Worm (Caenorhabditis elegans) whole organism, L4 larva: Measurements from ENCODE around the gene str-264.
A peak's percentile ranks its signal among the peaks of the same experiment; 100 is the strongest.

Experiments
- F44E2.7 ChIP-seq: fragments of 200-800 bp; sonication (Bioruptor generic); IDR thresholded peaks from 2 replicates; pipeline ENCODE4 v2.1.2; 2022; ENCODE audit warnings: missing genetic modification characterization, missing compliant biosample characterization
- Y75B8A.6 ChIP-seq: fragments of 200-800 bp; sonication (Bioruptor generic); IDR thresholded peaks from 2 replicates; pipeline ENCODE4 v1.3.6; 2022; ENCODE audit warnings: missing genetic modification reagents, missing genetic modification characterization, missing compliant biosample characterization
- arid-1 ChIP-seq: fragments of 200-800 bp; sonication (Bioruptor generic); conservative IDR thresholded peaks from 2 replicates; pipeline ENCODE4 v1.3.6; 2022; ENCODE audit warnings: missing genetic modification reagents, missing genetic modification characterization, missing compliant biosample characterization
- ceh-44 ChIP-seq: fragments of 200-800 bp; sonication (Bioruptor generic); IDR thresholded peaks from 2 replicates; pipeline ENCODE4 v1.3.6; 2022; ENCODE audit warnings: missing genetic modification reagents, missing genetic modification characterization, missing compliant biosample characterization
- ceh-82 ChIP-seq: sonication (generic microtip); optimal IDR thresholded peaks from 2 replicates; lab custom pipeline; 2017; ENCODE audit warnings: missing biosample characterization, missing genetic modification characterization
- cey-2 ChIP-seq: sonication (generic microtip); optimal IDR thresholded peaks from 3 replicates; lab custom pipeline; 2017; ENCODE audit warnings: missing genetic modification characterization, mild to moderate bottlenecking, missing compliant biosample characterization, antibody characterized with exemption, borderline replicate concordance; ENCODE audit not compliant: insufficient read depth
- daf-12 ChIP-seq: fragments of 150-350 bp; optimal IDR thresholded peaks from 2 replicates; lab custom pipeline; 2014; ENCODE audit warnings: missing biosample characterization, missing genetic modification reagents, missing genetic modification characterization
- daf-16 ChIP-seq, 3 experiments: sonication (generic microtip); optimal IDR thresholded peaks; 2 replicates each; lab custom pipeline; 2016 to 2017; ENCODE audit warnings: missing genetic modification characterization in 3 of 3, missing genetic modification reagents in 3 of 3, mild to moderate bottlenecking in 2 of 3, missing compliant biosample characterization in 2 of 3, missing biosample characterization in 1 of 3, moderate library complexity in 1 of 3
- dmd-6 ChIP-seq: fragments of 200-800 bp; sonication (Bioruptor generic); IDR thresholded peaks from 2 replicates; pipeline ENCODE4 v1.3.6; 2022; ENCODE audit warnings: missing genetic modification reagents, missing genetic modification characterization, missing compliant biosample characterization
- dve-1 ChIP-seq: sonication (generic microtip); optimal IDR thresholded peaks from 2 replicates; lab custom pipeline; 2017; ENCODE audit warnings: antibody characterized with exemption, mild to moderate bottlenecking, missing genetic modification characterization, missing compliant biosample characterization; ENCODE audit not compliant: insufficient read depth
- fos-1 ChIP-seq: fragments of 150-350 bp; optimal IDR thresholded peaks from 2 replicates; lab custom pipeline; 2014; ENCODE audit warnings: missing biosample characterization, missing genetic modification characterization
- hif-1 ChIP-seq, 2 experiments: sonication (generic microtip); optimal IDR thresholded peaks; 2 replicates each; lab custom pipeline; 2016 to 2017; ENCODE audit warnings: missing compliant biosample characterization in 2 of 2, missing genetic modification characterization in 2 of 2, missing genetic modification reagents in 2 of 2, missing genotype in 2 of 2, mild to moderate bottlenecking in 1 of 2
- hlh-11 ChIP-seq: fragments of 200-800 bp; sonication (Bioruptor generic); optimal IDR thresholded peaks from 2 replicates; lab custom pipeline; 2018; ENCODE audit warnings: mild to moderate bottlenecking, missing genetic modification characterization, missing compliant biosample characterization
- hmg-1.1 ChIP-seq: fragments of 200-800 bp; sonication (Bioruptor generic); IDR thresholded peaks from 2 replicates; pipeline ENCODE4 v1.3.6; 2022; ENCODE audit warnings: missing genetic modification reagents, missing genetic modification characterization, missing compliant biosample characterization
- jun-1 ChIP-seq: fragments of 150-350 bp; optimal IDR thresholded peaks from 2 replicates; lab custom pipeline; 2014; ENCODE audit warnings: missing biosample characterization, missing genetic modification reagents, missing genetic modification characterization
- mdl-1 ChIP-seq, 2 experiments: fragments of 150-350 bp in 1 of 2; sonication (generic microtip) in 1 of 2; optimal IDR thresholded peaks; 2 replicates each; lab custom pipeline; 2014 to 2017; ENCODE audit warnings: missing biosample characterization in 2 of 2, missing genetic modification characterization in 2 of 2
- nhr-25 ChIP-seq: sonication (generic microtip); optimal IDR thresholded peaks from 2 replicates; lab custom pipeline; 2017; ENCODE audit warnings: missing genetic modification characterization, mild to moderate bottlenecking, missing compliant biosample characterization, antibody characterized with exemption, moderate library complexity, borderline replicate concordance; ENCODE audit not compliant: insufficient read depth
- nhr-28 ChIP-seq: fragments of 150-350 bp; optimal IDR thresholded peaks from 2 replicates; lab custom pipeline; 2014; ENCODE audit warnings: missing biosample characterization, missing genetic modification characterization
- nhr-42 ChIP-seq: fragments of 200-800 bp; sonication (Bioruptor generic); IDR thresholded peaks from 2 replicates; pipeline ENCODE4 v1.3.6; 2022; ENCODE audit warnings: missing genetic modification characterization, missing compliant biosample characterization
- pha-4 ChIP-seq, 2 experiments: fragments of 150-350 bp in 1 of 2; fragments of 200-800 bp in 1 of 2; sonication (Bioruptor generic) in 1 of 2; IDR thresholded peaks in 1 of 2; optimal IDR thresholded peaks in 1 of 2; 2 replicates each; pipeline versions ENCODE4 v1.3.6 to Lab custom; 2014 to 2022; ENCODE audit warnings: missing genetic modification characterization in 2 of 2, missing genetic modification reagents in 2 of 2, missing biosample characterization in 1 of 2, missing compliant biosample characterization in 1 of 2
- php-3 ChIP-seq: fragments of 200-800 bp; sonication (Bioruptor generic); IDR thresholded peaks from 2 replicates; pipeline ENCODE4 v1.3.6; 2022; ENCODE audit warnings: missing genetic modification reagents, missing genetic modification characterization, missing compliant biosample characterization
- pqm-1 ChIP-seq: sonication (generic microtip); optimal IDR thresholded peaks from 2 replicates; lab custom pipeline; 2017; ENCODE audit warnings: missing biosample characterization, missing genetic modification characterization
- sdz-12 ChIP-seq: fragments of 200-800 bp; sonication (Bioruptor generic); optimal IDR thresholded peaks from 2 replicates; lab custom pipeline; 2018; ENCODE audit warnings: mild to moderate bottlenecking, missing genetic modification characterization, missing compliant biosample characterization
- snpc-1.2 ChIP-seq: fragments of 200-800 bp; sonication (Bioruptor generic); IDR thresholded peaks from 2 replicates; pipeline ENCODE4 v1.3.6; 2022; ENCODE audit warnings: missing genetic modification reagents, missing genetic modification characterization, missing compliant biosample characterization
- spr-3 ChIP-seq: fragments of 200-800 bp; sonication (Bioruptor generic); optimal IDR thresholded peaks from 2 replicates; lab custom pipeline; 2018; ENCODE audit warnings: mild to moderate bottlenecking, missing genetic modification characterization, missing compliant biosample characterization
- tag-97 ChIP-seq: fragments of 200-800 bp; sonication (Bioruptor generic); IDR thresholded peaks from 2 replicates; pipeline ENCODE4 v1.3.6; 2022; ENCODE audit warnings: missing genetic modification characterization, missing compliant biosample characterization
- unc-62 ChIP-seq, 3 experiments: fragments of 150-350 bp in 1 of 3; sonication (generic microtip); optimal IDR thresholded peaks in 2 of 3; peaks in 1 of 3; 1 replicate in 1 of 3; 2 replicates in 2 of 3; lab custom pipeline; 2014 to 2017; ENCODE audit warnings: missing biosample characterization in 3 of 3, missing genetic modification characterization in 3 of 3, missing genetic modification reagents in 3 of 3, missing genotype in 1 of 3
- vab-7 ChIP-seq: fragments of 200-800 bp; sonication (Bioruptor generic); IDR thresholded peaks from 2 replicates; pipeline ENCODE4 v1.3.6; 2022; ENCODE audit warnings: missing genetic modification reagents, missing genetic modification characterization, missing compliant biosample characterization
- zag-1 ChIP-seq: fragments of 150-350 bp; optimal IDR thresholded peaks from 2 replicates; lab custom pipeline; 2014; ENCODE audit warnings: missing biosample characterization, missing genetic modification characterization
- zfp-2 ChIP-seq: sonication (generic microtip); optimal IDR thresholded peaks from 2 replicates; lab custom pipeline; 2016; ENCODE audit warnings: mild to moderate bottlenecking, missing genetic modification characterization, missing compliant biosample characterization
- zip-11 ChIP-seq: fragments of 200-800 bp; sonication (Bioruptor generic); IDR thresholded peaks from 2 replicates; pipeline ENCODE4 v1.3.6; 2022; ENCODE audit warnings: missing genetic modification characterization, missing compliant biosample characterization
- ztf-11 ChIP-seq: fragments of 150-350 bp; optimal IDR thresholded peaks from 2 replicates; lab custom pipeline; 2014; ENCODE audit warnings: missing biosample characterization, missing genetic modification characterization

The str-264 gene

DNA sequence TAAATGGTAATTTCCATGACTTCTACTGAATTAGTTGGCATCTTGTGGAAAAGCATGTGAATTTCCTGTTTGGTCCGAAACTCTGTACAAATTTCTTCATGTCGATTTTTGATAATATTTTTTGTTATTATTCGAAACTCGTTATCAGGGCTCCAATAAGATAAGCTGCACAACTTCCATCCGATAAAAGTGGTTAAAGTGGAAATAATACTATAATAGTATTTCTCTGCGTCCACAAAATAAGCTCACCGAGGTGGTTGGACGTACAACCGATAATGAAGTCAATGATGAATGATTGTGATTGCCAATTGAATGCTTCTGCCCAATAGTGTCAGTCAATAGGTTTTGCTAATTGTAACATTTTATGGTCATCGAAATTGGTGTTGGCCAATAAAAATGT is 44.0 kb downstream of the str-264 start, which contains the start of gene T26H5.4 (continued):
- TF ChIP-seq ceh-44 (GFP tag; lab: Robert Waterston, UW): no peak

DNA sequence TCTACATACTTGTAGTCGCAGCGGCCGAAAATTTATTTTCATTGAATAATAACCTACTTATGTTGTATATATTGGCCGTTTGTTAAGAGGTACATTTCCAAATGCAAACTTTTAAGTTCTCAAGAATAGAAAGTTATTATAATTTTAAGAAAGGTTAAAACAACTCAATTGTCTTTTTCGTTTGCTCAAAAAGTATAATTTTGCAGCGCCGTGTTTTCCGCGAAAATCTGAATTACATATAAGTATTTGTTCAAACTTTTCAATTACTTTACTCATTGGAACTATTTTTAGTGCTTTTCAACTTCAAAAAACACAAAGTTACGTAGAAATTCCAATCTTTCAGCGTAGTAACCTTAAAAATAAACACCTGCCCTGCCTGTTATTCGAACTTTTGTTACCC is 47.0 kb downstream of the str-264 start, which contains the start of gene srh-239:
Gene srh-239 (plus strand): TSS at position 301 of the 400 bp plus-strand sequence.
- TF ChIP-seq nhr-25 (no peak), zip-11 (GFP tag; lab: Robert Waterston, UW) (no peak)

DNA sequence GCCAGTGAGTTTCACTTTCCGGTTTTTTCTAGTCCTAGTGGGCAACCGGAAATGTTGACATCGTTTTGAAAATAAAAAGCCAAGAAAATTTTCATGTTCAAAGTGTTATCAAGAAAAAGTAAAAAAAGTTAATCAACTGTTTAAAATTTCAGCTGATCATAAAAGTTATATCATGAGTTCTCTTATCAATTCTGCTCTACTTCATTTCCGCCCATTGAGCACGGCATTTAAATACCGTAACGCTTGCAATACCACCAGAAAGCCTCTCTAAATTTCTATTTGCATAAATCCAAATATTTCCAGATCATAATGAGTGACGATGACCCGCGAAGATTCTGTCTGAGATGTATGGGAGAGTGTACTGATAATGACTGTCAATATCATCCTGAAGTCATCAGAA is 47.8 kb downstream of the str-264 start, which contains the start of gene T26H5.9:
Gene T26H5.9 (plus strand): TSS at position 302 of the 400 bp plus-strand sequence.
- no peak for TF ChIP-seq cey-2 (tag; lab: Kevin White, UChicago)
- TF ChIP-seq nhr-28 (tag; lab: Kevin White, UChicago): peak; percentile 45
- TF ChIP-seq dmd-6 (GFP tag; lab: Robert Waterston, UW): no peak
- no peak for TF ChIP-seq dve-1
- peak; percentile 12 for TF ChIP-seq pqm-1 (tag; lab: Kevin White, UChicago)
- TF ChIP-seq zag-1 (tag; lab: Kevin White, UChicago): no peak
- no peak for TF ChIP-seq ztf-11 (tag; lab: Kevin White, UChicago)
- peak in 1 of 2 experiments; percentile 92 for TF ChIP-seq unc-62 (GFP tag; optimal IDR thresholded peaks at IDR 0.05 in 1 of 2; lab: Kevin White, UChicago)
- TF ChIP-seq unc-62 (tag; optimal IDR thresholded peaks at IDR 0.05; lab: Kevin White, UChicago): no peak
- TF ChIP-seq daf-16 (GFP tag; optimal IDR thresholded peaks at IDR 0.05; lab: Kevin White, UChicago): no peak
- TF ChIP-seq daf-16 (tag; optimal IDR thresholded peaks at IDR 0.05; lab: Kevin White, UChicago): peak; percentile 39
- TF ChIP-seq, all 104 proteins: peak for 4

DNA sequence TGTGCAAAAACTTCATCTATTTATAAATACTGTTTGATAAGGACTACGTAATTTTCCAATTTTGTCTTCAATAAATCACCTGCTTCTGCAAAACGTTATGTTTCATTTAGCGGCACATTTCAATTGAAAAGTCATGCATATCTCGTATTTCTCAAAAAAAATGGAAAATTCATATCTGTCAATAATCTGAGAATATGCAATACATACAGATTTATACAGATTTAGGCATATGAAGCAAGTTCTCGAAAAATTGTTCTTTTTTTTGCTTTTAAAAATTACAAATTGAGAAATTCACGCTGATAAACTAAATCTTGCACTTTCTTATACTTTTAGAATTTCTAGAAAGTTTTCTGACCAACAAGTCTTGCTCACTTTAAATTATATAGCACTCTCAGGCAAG is 48.2 kb downstream of the str-264 start, which contains the start of gene T26H5.11:
Gene T26H5.11 (minus strand): TSS at position 101 of the 400 bp plus-strand sequence.
- TF ChIP-seq hmg-1.1 (GFP tag; lab: Robert Waterston, UW): no peak
- no peak for TF ChIP-seq arid-1 (GFP tag; lab: Robert Waterston, UW)
- TF ChIP-seq pha-4 (GFP tag; IDR thresholded peaks at IDR 0.05; lab: Robert Waterston, UW): no peak
- no peak for TF ChIP-seq pha-4 (tag; optimal IDR thresholded peaks at IDR 0.05; lab: Kevin White, UChicago)
- no peak for TF ChIP-seq hlh-11 (tag; lab: Kevin White, UChicago)
- TF ChIP-seq daf-12 (tag; lab: Kevin White, UChicago): no peak
- TF ChIP-seq ceh-82 (tag; lab: Kevin White, UChicago): no peak
- no peak for TF ChIP-seq snpc-1.2
- no peak for TF ChIP-seq spr-3
- TF ChIP-seq zfp-2 (tag; lab: Kevin White, UChicago): no peak

DNA sequence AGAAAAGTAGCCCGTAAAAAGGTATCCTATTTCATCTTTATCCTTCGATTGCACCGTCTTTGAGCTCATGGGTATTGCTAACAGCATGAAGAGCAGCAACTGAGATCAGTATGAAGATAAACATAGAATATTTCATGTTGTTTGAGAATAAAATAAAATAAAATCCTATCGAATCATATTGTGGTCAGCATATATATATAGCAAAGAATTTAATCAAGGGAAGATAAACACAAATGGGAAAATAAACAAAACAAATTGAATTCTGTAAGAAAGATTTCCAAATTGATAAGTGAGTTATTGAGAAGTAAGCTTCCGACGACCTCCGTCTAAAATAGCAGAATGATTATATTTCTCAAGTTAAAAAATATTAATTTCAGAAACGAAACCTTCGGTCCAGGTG is 48.7 kb downstream of the str-264 start, which contains the start of gene T26H5.10:
Gene T26H5.10 (minus strand): TSS at position 101 of the 400 bp plus-strand sequence.
- no peak for TF ChIP-seq hmg-1.1 (GFP tag; lab: Robert Waterston, UW)
- no peak for TF ChIP-seq php-3
- TF ChIP-seq vab-7 (GFP tag; lab: Robert Waterston, UW): no peak
- no peak for TF ChIP-seq sdz-12
- TF ChIP-seq mdl-1 (tag; optimal IDR thresholded peaks at IDR 0.05; lab: Kevin White, UChicago): no peak
- no peak for TF ChIP-seq Y75B8A.6 (GFP tag; lab: Robert Waterston, UW)
- TF ChIP-seq nhr-42 (GFP tag; lab: Robert Waterston, UW): no peak
- TF ChIP-seq fos-1: no peak
- TF ChIP-seq zfp-2 (tag; lab: Kevin White, UChicago): no peak
- no peak for TF ChIP-seq F44E2.7 (GFP tag; lab: Robert Waterston, UW)
- TF ChIP-seq hif-1 (tag; optimal IDR thresholded peaks at IDR 0.05; lab: Kevin White, UChicago): no peak
- TF ChIP-seq jun-1 (tag; lab: Kevin White, UChicago): no peak
- TF ChIP-seq tag-97 (GFP tag; lab: Robert Waterston, UW): no peak
